Fruit fly (Drosophila melanogaster): Measurements from ENCODE around the gene CG17470.
A peak's percentile ranks its signal among the peaks of the same experiment; 100 is the strongest.

Gene CG17470

dm6 chr2L:20648612-20649011 lies 5.6 kb upstream of the CG17470 start, which contains the start of gene CG18810:
TSS of gene CG18810 (plus strand) at chr2L:20648912.
- no peak for TF ChIP-seq CG4496 (GFP tag; IDR thresholded peaks at IDR 0.05)
- TF ChIP-seq CG14655 (GFP tag; optimal IDR thresholded peaks at IDR 0.05) = no peak
- TF ChIP-seq Snoo (tag; optimal IDR thresholded peaks at IDR 0.05) = no peak

DNA sequence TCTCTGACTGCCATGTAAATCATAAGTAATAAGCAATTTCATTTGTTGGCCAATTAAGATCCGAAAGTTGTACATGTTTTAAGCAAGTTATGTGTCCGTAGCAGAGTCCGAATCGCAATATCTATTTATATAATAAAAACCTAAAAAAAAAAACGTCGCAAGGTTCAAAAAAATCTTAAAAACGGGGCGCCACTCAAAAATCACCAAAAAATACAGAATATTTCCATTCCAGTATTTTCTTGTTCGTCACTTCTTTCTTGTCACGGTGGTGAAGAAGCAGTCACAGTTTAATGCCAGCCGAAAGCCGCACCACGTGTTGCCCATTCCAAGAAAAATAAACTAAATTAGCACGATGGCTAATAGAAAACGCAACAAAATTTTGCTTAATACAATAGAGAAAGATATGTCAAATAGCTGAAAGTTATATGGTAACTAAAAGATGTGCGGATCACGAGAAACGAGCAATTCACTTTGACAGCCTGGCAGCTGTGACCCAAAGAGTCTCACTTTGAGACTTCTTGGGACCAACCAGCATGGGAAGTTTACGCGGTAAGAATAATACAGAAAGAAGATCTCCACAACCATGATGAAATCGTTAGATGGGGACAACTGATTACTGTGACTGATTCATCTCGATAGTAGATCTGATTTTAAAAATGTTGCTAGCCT lies 4.3 kb upstream of the CG17470 start:
- TF ChIP-seq Pif1A (GFP tag; optimal IDR thresholded peaks at IDR 0.05) (no peak), CG8159 (tag; optimal IDR thresholded peaks at IDR 0.05) (no peak), CG12605 (GFP tag; IDR thresholded peaks at IDR 0.05) (no peak), Pif1B (GFP tag; optimal IDR thresholded peaks at IDR 0.05) (no peak), CG13204 (GFP tag; optimal IDR thresholded peaks at IDR 0.05) (no peak)

DNA sequence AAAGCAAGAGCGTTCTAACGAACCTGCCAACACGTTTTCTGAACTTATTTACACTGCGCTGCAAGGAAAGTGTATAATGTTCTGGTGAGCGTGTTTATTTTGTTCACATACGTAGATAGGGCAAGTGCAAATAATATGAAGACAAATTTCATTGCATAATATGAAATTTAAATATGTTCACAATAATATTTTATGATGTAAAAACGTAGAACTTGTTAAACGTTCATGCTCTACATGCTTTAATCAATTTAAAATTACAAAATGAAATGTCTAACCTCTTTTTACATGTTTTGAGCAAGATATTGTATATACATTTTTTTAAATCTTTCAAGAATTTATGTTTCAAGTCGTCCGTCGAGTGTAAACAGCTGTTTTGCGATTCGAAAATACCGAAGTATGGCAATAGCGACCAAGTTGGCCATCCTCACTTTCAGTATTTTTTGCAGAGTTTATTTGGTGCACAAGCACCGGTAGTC lies 2.4 kb upstream of the CG17470 start, which contains the start of the genes phr6-4 and CG2608:
TSS of gene phr6-4 (minus strand) at position 398 of the 476 bp plus-strand sequence.
TSS of gene CG2608 (plus strand) at position 429 of the 476 bp plus-strand sequence.
- peak; percentile 91 for TF ChIP-seq Pif1B (GFP tag; optimal IDR thresholded peaks at IDR 0.05)
- peak; percentile 89 for TF ChIP-seq CG4496 (GFP tag; IDR thresholded peaks at IDR 0.05)
- peak; percentile 94 for TF ChIP-seq CG17806 (tag; optimal IDR thresholded peaks at IDR 0.05)
- peak; percentile 15 for TF ChIP-seq EcR (GFP tag; optimal IDR thresholded peaks at IDR 0.05)
- TF ChIP-seq CG13204 (GFP tag; optimal IDR thresholded peaks at IDR 0.05) = no peak
- peak; percentile 66; the same call in 1 of the 3 replicates for TF ChIP-seq fd96Ca (GFP tag; IDR thresholded peaks at IDR 0.05)
- TF ChIP-seq CG8301 (tag; optimal IDR thresholded peaks at IDR 0.05) = peak; percentile 95
- TF ChIP-seq CG34367 (tag; optimal IDR thresholded peaks at IDR 0.05) = peak; percentile 95
- peak; percentile 92 for TF ChIP-seq D1 (tag; optimal IDR thresholded peaks at IDR 0.05)
- peak; percentile 96 for TF ChIP-seq CG9948 (tag; optimal IDR thresholded peaks at IDR 0.05)
- peak; percentile 88 for TF ChIP-seq CG32121 (GFP tag; IDR thresholded peaks at IDR 0.05)
- peak; percentile 83 for TF ChIP-seq rn (GFP tag; IDR thresholded peaks at IDR 0.05)
- TF ChIP-seq CG14655 (GFP tag; optimal IDR thresholded peaks at IDR 0.05) = peak; percentile 96
- TF ChIP-seq Snoo (tag; optimal IDR thresholded peaks at IDR 0.05) = peak; percentile 91
- TF ChIP-seq CG12605 (GFP tag; IDR thresholded peaks at IDR 0.05) = peak; percentile 83
- TF ChIP-seq Pif1A (GFP tag; optimal IDR thresholded peaks at IDR 0.05) = peak; percentile 94
- peak; percentile 96 for TF ChIP-seq CG8159 (tag; optimal IDR thresholded peaks at IDR 0.05)
- TF ChIP-seq CG15710 (tag; optimal IDR thresholded peaks at IDR 0.05) = peak; percentile 95
- TF ChIP-seq Ets98B (GFP tag; IDR thresholded peaks at IDR 0.05) = peak; percentile 83
- TF ChIP-seq CG10348 (GFP tag; IDR thresholded peaks at IDR 0.05) = no peak
- TF ChIP-seq gl (tag; optimal IDR thresholded peaks at IDR 0.05) = peak; percentile 84

- TF ChIP-seq gl (tag; optimal IDR thresholded peaks at IDR 0.05) (no peak), Ets98B (GFP tag; IDR thresholded peaks at IDR 0.05) (no peak), CG8159 (tag; optimal IDR thresholded peaks at IDR 0.05) (no peak), CG14655 (GFP tag; optimal IDR thresholded peaks at IDR 0.05) (no peak), fd96Ca (GFP tag; IDR thresholded peaks at IDR 0.05) (no peak), CG17806 (tag; optimal IDR thresholded peaks at IDR 0.05) (no peak), CG8301 (tag; optimal IDR thresholded peaks at IDR 0.05) (no peak), D1 (tag; optimal IDR thresholded peaks at IDR 0.05) (no peak), CG4496 (GFP tag; IDR thresholded peaks at IDR 0.05) (no peak)
Measured at dm6 chr2L:20640617-20641016, 2.4 kb downstream of the CG17470 start, which contains the start of gene Sfp38D. TSS of gene Sfp38D (plus strand) at chr2L:20640917.

DNA sequence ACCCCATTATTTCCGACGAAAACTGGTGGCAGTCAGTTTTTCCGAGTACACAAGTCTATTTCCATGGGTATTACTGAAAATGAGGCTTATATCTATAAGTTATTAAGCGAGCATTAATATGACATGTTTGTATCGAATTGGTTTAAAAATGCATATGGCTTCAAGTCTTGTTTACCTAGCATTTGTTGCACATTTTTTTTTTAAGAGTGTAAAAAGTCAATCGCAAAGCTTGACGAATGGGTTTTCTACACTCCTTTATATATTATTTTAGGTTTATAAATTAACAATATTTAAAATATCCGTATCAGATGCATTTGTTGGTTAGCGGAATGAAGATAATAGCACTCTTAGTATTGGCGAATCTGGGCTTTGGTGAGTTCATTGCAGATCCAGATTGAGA lies 3.2 kb downstream of the CG17470 start, which contains the start of gene CG31680:
TSS of gene CG31680 (plus strand) at position 301 of the 400 bp plus-strand sequence.
- no peak for TF ChIP-seq Pif1B (GFP tag; optimal IDR thresholded peaks at IDR 0.05)
- TF ChIP-seq Pif1A (GFP tag; optimal IDR thresholded peaks at IDR 0.05) = no peak
- TF ChIP-seq CG17806 (tag; optimal IDR thresholded peaks at IDR 0.05) = no peak
- no peak for TF ChIP-seq Ets98B (GFP tag; IDR thresholded peaks at IDR 0.05)
- TF ChIP-seq CG4496 (GFP tag; IDR thresholded peaks at IDR 0.05) = no peak
- TF ChIP-seq CG10348 (GFP tag; IDR thresholded peaks at IDR 0.05) = no peak
- no peak for TF ChIP-seq CG32121 (GFP tag; IDR thresholded peaks at IDR 0.05)
- TF ChIP-seq D1 (tag; optimal IDR thresholded peaks at IDR 0.05) = no peak
- TF ChIP-seq CG34367 (tag; optimal IDR thresholded peaks at IDR 0.05) = no peak
- TF ChIP-seq CG8301 (tag; optimal IDR thresholded peaks at IDR 0.05) = no peak
- TF ChIP-seq Snoo (tag; optimal IDR thresholded peaks at IDR 0.05) = no peak
- no peak for TF ChIP-seq CG9948 (tag; optimal IDR thresholded peaks at IDR 0.05)
- no peak for TF ChIP-seq CG8159 (tag; optimal IDR thresholded peaks at IDR 0.05)
- TF ChIP-seq CG12605 (GFP tag; IDR thresholded peaks at IDR 0.05) = no peak
- no peak for TF ChIP-seq EcR (GFP tag; optimal IDR thresholded peaks at IDR 0.05)
- TF ChIP-seq CG15710 (tag; optimal IDR thresholded peaks at IDR 0.05) = no peak

- TF ChIP-seq Ets98B (GFP tag; IDR thresholded peaks at IDR 0.05) = 0 out of 2 replicates have a peak, but pooled peaks have one; percentile 19
- TF ChIP-seq CG10348 (GFP tag; IDR thresholded peaks at IDR 0.05) = no peak
- TF ChIP-seq CG8159 (tag; optimal IDR thresholded peaks at IDR 0.05) = peak; percentile 11
- TF ChIP-seq CG4496 (GFP tag; IDR thresholded peaks at IDR 0.05) = peak; percentile 82; the same call in 2 of the 3 replicates
Measured at dm6 chr2L:20638413-20638812, 4.6 kb downstream of the CG17470 start.
